Comparison of ENCODE assay signal across 2 fruit fly cellular contexts in genomic region chr2L:14517997-14518559, dm6.
A peak's percentile ranks its signal among the peaks of the same experiment; 100 is the strongest.
TF ChIP-seq lines count a peak whose summit lies in the region.

No protein-coding gene starts in this region.

- no peak for TF ChIP-seq CTCF in whole organism, embryonic (GFP tag; optimal IDR thresholded peaks at IDR 0.05; lab: Kevin White, UChicago)

TF ChIP-seq in whole organism, embryonic, 481 proteins besides CTCF, POLR2A, EP300 and RAD21 (continues in another document):
- TF ChIP-seq hb (GFP tag; IDR thresholded peaks at IDR 0.05; lab: Robert Waterston, UW; ENCODE audit: partially characterized antibody) (0 out of 3 replicates have a peak, but pooled peaks have one; percentile 64), CG18011 (GFP tag; optimal IDR thresholded peaks at IDR 0.05; lab: Kevin White, UChicago) (no peak), MESR4 (GFP tag; optimal IDR thresholded peaks at IDR 0.05; lab: Kevin White, UChicago) (no peak), CG14860 (GFP tag; IDR thresholded peaks at IDR 0.05; lab: Robert Waterston, UW; ENCODE audit: partially characterized antibody) (peak; percentile 52; the same call in 1 of the 3 replicates), vnd (GFP tag; IDR thresholded peaks at IDR 0.05; lab: Robert Waterston, UW; ENCODE audit: partially characterized antibody) (0 out of 3 replicates have a peak, but pooled peaks have one; percentile 43), ato (GFP tag; IDR thresholded peaks at IDR 0.05; lab: Robert Waterston, UW; ENCODE audit: partially characterized antibody) (peak; percentile 29; the same call in 1 of the 2 replicates), Xrp1 (GFP tag; IDR thresholded peaks at IDR 0.05; lab: Robert Waterston, UW) (no peak), chinmo (GFP tag; IDR thresholded peaks at IDR 0.05; lab: Robert Waterston, UW; ENCODE audit: partially characterized antibody) (peak; percentile 75; the same call in 1 of the 4 replicates), CG33213 (GFP tag; optimal IDR thresholded peaks at IDR 0.05; lab: Kevin White, UChicago) (no peak), HmgD (GFP tag; optimal IDR thresholded peaks at IDR 0.05; lab: Kevin White, UChicago) (no peak), B-H1 (GFP tag; IDR thresholded peaks at IDR 0.05; lab: Robert Waterston, UW) (no peak), Opbp (GFP tag; IDR thresholded peaks at IDR 0.05; lab: Robert Waterston, UW; ENCODE audit: partially characterized antibody) (peak; percentile 60; the same call in 2 of the 3 replicates), CG34224 (GFP tag; IDR thresholded peaks at IDR 0.05; lab: Robert Waterston, UW; ENCODE audit: partially characterized antibody) (peak; percentile 19; the same call in 2 of the 3 replicates), CG12769 (tag; optimal IDR thresholded peaks at IDR 0.05; lab: Kevin White, UChicago) (no peak), amos (GFP tag; IDR thresholded peaks at IDR 0.05; lab: Robert Waterston, UW; ENCODE audit: partially characterized antibody) (peak; percentile 71), Bteb2 (GFP tag; optimal IDR thresholded peaks at IDR 0.05; lab: Kevin White, UChicago) (no peak), fru (optimal IDR thresholded peaks at IDR 0.05; lab: Kevin White, UChicago) (no peak), nmo (GFP tag; optimal IDR thresholded peaks at IDR 0.05; lab: Kevin White, UChicago) (no peak), CG6765 (GFP tag; optimal IDR thresholded peaks at IDR 0.05; lab: Kevin White, UChicago) (no peak), CG7839 (tag; optimal IDR thresholded peaks at IDR 0.05; lab: Kevin White, UChicago) (no peak), nerfin-2 (GFP tag; IDR thresholded peaks at IDR 0.05; lab: Robert Waterston, UW; ENCODE audit: partially characterized antibody) (peak; percentile 75), slbo (GFP tag; IDR thresholded peaks at IDR 0.05; lab: Robert Waterston, UW) (peak; percentile 28; the same call in 1 of the 2 replicates), Jarid2 (GFP tag; optimal IDR thresholded peaks at IDR 0.05; lab: Kevin White, UChicago) (no peak), Bgb (GFP tag; IDR thresholded peaks at IDR 0.05; lab: Robert Waterston, UW; ENCODE audit: partially characterized antibody) (peak; percentile 59), HLH4C (GFP tag; IDR thresholded peaks at IDR 0.05; lab: Robert Waterston, UW; ENCODE audit: partially characterized antibody) (peak; percentile 50; the same call in 1 of the 3 replicates), CG6272 (GFP tag; IDR thresholded peaks at IDR 0.05; lab: Robert Waterston, UW) (no peak), CG7271 (tag; optimal IDR thresholded peaks at IDR 0.05; lab: Kevin White, UChicago) (no peak), MBD-R2 (GFP tag; IDR thresholded peaks at IDR 0.05; lab: Robert Waterston, UW) (no peak), Bdp1 (GFP tag; optimal IDR thresholded peaks at IDR 0.05; lab: Kevin White, UChicago) (peak; percentile 87), CG11085 (GFP tag; IDR thresholded peaks at IDR 0.05; lab: Robert Waterston, UW) (no peak), D (optimal IDR thresholded peaks at IDR 0.05; lab: Kevin White, UChicago) (no peak), D (GFP tag; optimal IDR thresholded peaks at IDR 0.05; lab: Kevin White, UChicago) (no peak), CG14965 (GFP tag; optimal IDR thresholded peaks at IDR 0.05; lab: Kevin White, UChicago; ENCODE audit: borderline replicate concordance) (no peak), Neu2 (GFP tag; optimal IDR thresholded peaks at IDR 0.05; lab: Kevin White, UChicago; ENCODE audit: borderline replicate concordance) (no peak), CG6791 (GFP tag; IDR thresholded peaks at IDR 0.05; lab: Robert Waterston, UW; ENCODE audit: partially characterized antibody) (peak; percentile 77), ham (GFP tag; IDR thresholded peaks at IDR 0.05; lab: Robert Waterston, UW) (no peak), ind (GFP tag; optimal IDR thresholded peaks at IDR 0.05; lab: Kevin White, UChicago) (no peak), her (GFP tag; optimal IDR thresholded peaks at IDR 0.05; lab: Kevin White, UChicago) (no peak), pum (GFP tag; optimal IDR thresholded peaks at IDR 0.05; lab: Kevin White, UChicago) (no peak), Lpt (GFP tag; optimal IDR thresholded peaks at IDR 0.05; lab: Kevin White, UChicago) (no peak), Atf-2 (GFP tag; optimal IDR thresholded peaks at IDR 0.05; lab: Kevin White, UChicago) (no peak)

TF ChIP-seq in whole organism, pupa, 21 proteins besides CTCF, POLR2A, EP300 and RAD21:
- TF ChIP-seq CG15710 (tag; optimal IDR thresholded peaks at IDR 0.05; lab: Kevin White, UChicago): no peak
- peak; percentile 7; the same call in 1 of the 2 replicates for TF ChIP-seq Ets98B (GFP tag; IDR thresholded peaks at IDR 0.05; lab: Robert Waterston, UW)
- peak; percentile 33; the same call in 1 of the 2 replicates for TF ChIP-seq CG32121 (GFP tag; IDR thresholded peaks at IDR 0.05; lab: Robert Waterston, UW)
